Worm (Caenorhabditis elegans): ENCODE data around the gene nuaf-3.

Gene nuaf-3

DNA sequence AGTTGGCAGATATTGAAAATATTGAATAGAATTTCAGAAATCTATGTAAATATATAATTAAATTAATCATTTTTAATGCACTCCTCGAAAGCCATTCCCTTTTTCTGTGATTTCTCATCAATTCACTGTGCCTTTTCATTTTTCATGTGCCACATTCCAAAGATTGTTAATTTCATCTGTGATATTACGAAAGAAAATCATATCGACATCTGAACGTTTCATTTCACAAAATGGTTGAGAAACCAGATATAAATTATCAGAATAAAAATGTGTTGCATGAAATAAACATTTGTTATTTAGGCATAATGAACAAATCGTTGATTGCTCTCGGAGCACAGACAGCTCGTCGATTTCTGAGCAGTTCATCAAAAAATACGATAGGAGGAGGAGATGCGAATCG is at the start of gene nuaf-3:
nuaf-3 (plus strand) TSS at position 301 of the 400 bp plus-strand sequence.
- TF ChIP-seq ctbp-1 (GFP tag; IDR thresholded peaks at IDR 0.05): no peak
- TF ChIP-seq nhr-77 (tag; optimal IDR thresholded peaks at IDR 0.05): no peak
- TF ChIP-seq ama-1 (optimal IDR thresholded peaks at IDR 0.05): peak; percentile 44
- TF ChIP-seq egl-43 (GFP tag; IDR thresholded peaks at IDR 0.05): no peak
- TF ChIP-seq unc-62 (GFP tag; optimal IDR thresholded peaks at IDR 0.05 in 1 of 2): peak in 1 of 2 experiments; percentile 12
- TF ChIP-seq unc-62 (tag; optimal IDR thresholded peaks at IDR 0.05): no peak
- 0 out of 2 replicates have a peak, but pooled peaks have one; percentile 27 for TF ChIP-seq T26A8.4 (GFP tag; IDR thresholded peaks at IDR 0.05)
- no peak for TF ChIP-seq ceh-28 (tag; optimal IDR thresholded peaks at IDR 0.05)
- TF ChIP-seq lin-29 (GFP tag; IDR thresholded peaks at IDR 0.05): no peak
- no peak for TF ChIP-seq daf-8 (GFP tag; IDR thresholded peaks at IDR 0.05)
- TF ChIP-seq nhr-11 (tag; optimal IDR thresholded peaks at IDR 0.05): no peak
- TF ChIP-seq lin-39 (tag; optimal IDR thresholded peaks at IDR 0.05): no peak
- no peak for TF ChIP-seq daf-16 (GFP tag; optimal IDR thresholded peaks at IDR 0.05)
- TF ChIP-seq daf-16 (tag; optimal IDR thresholded peaks at IDR 0.05): peak; percentile 34
- TF ChIP-seq dve-1 (tag; optimal IDR thresholded peaks at IDR 0.05; ENCODE audit: insufficient read depth): peak; percentile 22
- no peak for TF ChIP-seq fkh-10 (GFP tag; optimal IDR thresholded peaks at IDR 0.05)
- TF ChIP-seq zag-1 (tag; optimal IDR thresholded peaks at IDR 0.05): no peak
- no peak for TF ChIP-seq ceh-62 (tag; optimal IDR thresholded peaks at IDR 0.05)
- TF ChIP-seq nhr-48 (tag; optimal IDR thresholded peaks at IDR 0.05): no peak
- TF ChIP-seq dmd-8 (GFP tag; IDR thresholded peaks at IDR 0.05): no peak
- TF ChIP-seq skn-1 (tag; optimal IDR thresholded peaks at IDR 0.05): no peak
- TF ChIP-seq tag-97 (GFP tag; IDR thresholded peaks at IDR 0.05): no peak
- no peak for TF ChIP-seq hlh-11 (tag; optimal IDR thresholded peaks at IDR 0.05)
- TF ChIP-seq fos-1 (tag; optimal IDR thresholded peaks at IDR 0.05): no peak
- no peak for TF ChIP-seq F26F4.8 (GFP tag; conservative IDR thresholded peaks at IDR 0.05)
- TF ChIP-seq hlh-30 (tag; optimal IDR thresholded peaks at IDR 0.05; ENCODE audit: insufficient read depth): no peak
- TF ChIP-seq lin-13 (GFP tag; optimal IDR thresholded peaks at IDR 0.05): no peak
- no peak for TF ChIP-seq jun-1 (tag; optimal IDR thresholded peaks at IDR 0.05)
- TF ChIP-seq zip-11 (GFP tag; IDR thresholded peaks at IDR 0.05): no peak
- no peak for TF ChIP-seq cey-2 (tag; optimal IDR thresholded peaks at IDR 0.05; ENCODE audit: borderline replicate concordance, insufficient read depth)
- no peak for TF ChIP-seq set-16 (GFP tag; IDR thresholded peaks at IDR 0.05)

DNA sequence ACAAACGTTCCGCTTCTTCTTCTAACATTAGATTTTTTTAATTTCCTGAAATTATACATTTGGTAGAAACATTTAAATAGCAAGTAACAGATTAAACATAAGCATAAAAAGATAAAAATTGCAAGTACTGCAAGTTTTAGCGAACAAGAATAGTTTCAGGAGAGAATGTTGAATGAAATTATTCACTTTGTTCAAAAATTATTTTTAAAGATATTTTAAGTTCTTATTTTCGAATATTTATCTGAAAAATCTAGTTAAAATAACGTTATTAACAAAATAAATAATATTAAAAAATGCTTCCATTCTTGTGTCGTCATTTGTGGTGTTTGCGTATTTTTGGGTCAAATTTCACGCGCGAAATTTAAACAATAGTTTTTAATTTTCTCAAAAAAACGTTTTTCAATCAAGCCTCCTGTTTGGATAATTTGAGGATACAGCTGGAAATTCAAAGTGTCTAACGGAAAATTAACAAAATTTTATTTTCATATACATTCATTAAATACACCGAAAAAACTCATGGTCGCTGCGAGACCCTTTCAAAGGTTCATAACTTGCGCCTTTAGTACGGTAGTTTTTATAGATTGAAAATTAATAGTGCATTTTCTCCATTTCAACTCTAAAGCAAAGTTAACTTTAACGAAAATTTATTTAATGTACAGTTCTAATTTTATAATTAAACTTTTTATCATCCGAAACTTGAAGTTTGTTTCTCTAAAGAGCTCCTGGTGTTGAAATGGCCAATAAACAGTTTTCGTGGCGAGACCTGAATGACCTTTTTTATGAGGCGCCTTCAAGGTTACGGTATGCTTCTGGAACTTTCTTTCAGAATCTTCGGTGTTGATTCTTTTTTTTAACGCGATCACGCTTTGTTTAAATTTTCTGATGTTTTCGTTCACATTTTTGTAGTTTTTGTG is 41.5 kb upstream of the nuaf-3 start, which contains the start of gene skih-2:
skih-2 (minus strand) TSS at position 51 of the 914 bp plus-strand sequence.
- TF ChIP-seq dmd-8 (GFP tag; IDR thresholded peaks at IDR 0.05): no peak
- no peak for TF ChIP-seq Y105C5A.15 (GFP tag; IDR thresholded peaks at IDR 0.05)
- peak in 1 of 2 experiments; percentile 9 for TF ChIP-seq ZK546.5 (tag; optimal IDR thresholded peaks at IDR 0.05)
- TF ChIP-seq nhr-77 (tag; optimal IDR thresholded peaks at IDR 0.05): peak; percentile 7
- TF ChIP-seq spr-3 (GFP tag; optimal IDR thresholded peaks at IDR 0.05): no peak
- TF ChIP-seq lir-3 (tag; optimal IDR thresholded peaks at IDR 0.05): no peak
- no peak for TF ChIP-seq gei-8 (GFP tag; optimal IDR thresholded peaks at IDR 0.05)
- no peak for TF ChIP-seq nhr-76 (tag; optimal IDR thresholded peaks at IDR 0.05)
- TF ChIP-seq zag-1 (tag; optimal IDR thresholded peaks at IDR 0.05): no peak
- TF ChIP-seq mep-1 (tag; optimal IDR thresholded peaks at IDR 0.05): no peak
- no peak for TF ChIP-seq ceh-44 (GFP tag; IDR thresholded peaks at IDR 0.05)
- peak; percentile 21; the same call in 1 of the 2 replicates for TF ChIP-seq snpc-1.2 (GFP tag; IDR thresholded peaks at IDR 0.05)
- no peak for TF ChIP-seq daf-16 (GFP tag; optimal IDR thresholded peaks at IDR 0.05)
- peak; percentile 34 for TF ChIP-seq daf-16 (tag; optimal IDR thresholded peaks at IDR 0.05)
- no peak for TF ChIP-seq F44E2.7 (GFP tag; IDR thresholded peaks at IDR 0.05)
- TF ChIP-seq hmg-1.1 (GFP tag; IDR thresholded peaks at IDR 0.05): no peak
- no peak for TF ChIP-seq F10B5.3 (tag; optimal IDR thresholded peaks at IDR 0.05)
- no peak for TF ChIP-seq nhr-102 (tag; optimal IDR thresholded peaks at IDR 0.05)
- no peak for TF ChIP-seq ztf-11 (tag; optimal IDR thresholded peaks at IDR 0.05)
- no peak for TF ChIP-seq unc-39 (tag; optimal IDR thresholded peaks at IDR 0.05)
- TF ChIP-seq Y5F2A.4 (GFP tag; optimal IDR thresholded peaks at IDR 0.05): no peak
- TF ChIP-seq F26F4.8 (GFP tag; conservative IDR thresholded peaks at IDR 0.05): no peak
- TF ChIP-seq dpl-1 (GFP tag; optimal IDR thresholded peaks at IDR 0.05): peak; percentile 93
- TF ChIP-seq nhr-111 (GFP tag; optimal IDR thresholded peaks at IDR 0.05): no peak
- no peak for TF ChIP-seq Y75B8A.6 (GFP tag; IDR thresholded peaks at IDR 0.05)
- TF ChIP-seq tag-97 (GFP tag; IDR thresholded peaks at IDR 0.05): no peak
